Fruit fly (Drosophila melanogaster): Measurements from ENCODE around the gene rept.

- TF ChIP-seq Pif1B (GFP tag; optimal IDR thresholded peaks at IDR 0.05): peak; percentile 64
- peak; percentile 65; the same call in 1 of the 3 replicates for TF ChIP-seq fd96Ca (GFP tag; IDR thresholded peaks at IDR 0.05)
- peak; percentile 81 for TF ChIP-seq CG8301 (tag; optimal IDR thresholded peaks at IDR 0.05)
- peak; percentile 87 for TF ChIP-seq CG17806 (tag; optimal IDR thresholded peaks at IDR 0.05)
- TF ChIP-seq CG32121 (GFP tag; IDR thresholded peaks at IDR 0.05): peak; percentile 91
- TF ChIP-seq CG12605 (GFP tag; IDR thresholded peaks at IDR 0.05): peak; percentile 79
- peak; percentile 80 for TF ChIP-seq Snoo (tag; optimal IDR thresholded peaks at IDR 0.05)
- TF ChIP-seq Pif1A (GFP tag; optimal IDR thresholded peaks at IDR 0.05): peak; percentile 67
- TF ChIP-seq Ets98B (GFP tag; IDR thresholded peaks at IDR 0.05): peak; percentile 81
- no peak for TF ChIP-seq EcR (GFP tag; optimal IDR thresholded peaks at IDR 0.05)
- peak; percentile 92 for TF ChIP-seq CG8159 (tag; optimal IDR thresholded peaks at IDR 0.05)
- peak; percentile 70 for TF ChIP-seq gl (tag; optimal IDR thresholded peaks at IDR 0.05)
Measured at dm6 chr3L:19292440-19293175, 37.5 kb downstream of the rept start, which contains the start of gene Gbs-76A.

Data from whole organism, pupa.